Fruit fly (Drosophila melanogaster): ENCODE results near the gene Snmp1.
A peak's percentile ranks its signal among the peaks of the same experiment; 100 is the strongest.

The Snmp1 gene

DNA sequence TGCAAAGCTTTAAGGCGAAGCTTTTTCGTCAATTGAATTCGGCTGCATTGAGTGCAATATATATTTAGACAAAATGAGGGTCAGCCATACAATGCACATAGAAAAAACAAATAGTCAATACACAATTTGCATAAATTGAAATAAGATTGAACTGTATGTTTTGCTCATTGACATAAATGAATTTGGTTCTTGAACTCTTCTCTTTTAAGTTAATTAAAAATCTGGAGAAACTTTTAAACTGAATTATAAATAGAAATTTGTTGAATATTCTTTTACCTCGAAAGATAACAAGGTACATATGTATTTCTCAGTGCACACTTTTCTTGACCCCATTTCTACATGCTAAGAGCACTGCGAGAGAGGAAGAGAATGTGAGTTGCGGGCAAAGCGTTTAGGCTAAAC is 38.3 kb upstream of the Snmp1 start (continued):
- TF ChIP-seq Sox100B (GFP tag; optimal IDR thresholded peaks at IDR 0.05) = peak; percentile 43
- peak; percentile 15 for TF ChIP-seq CG1529 (GFP tag; optimal IDR thresholded peaks at IDR 0.05)
- TF ChIP-seq CG3163 (GFP tag; optimal IDR thresholded peaks at IDR 0.05) = peak; percentile 52
- peak; percentile 44 for TF ChIP-seq CoRest (tag; optimal IDR thresholded peaks at IDR 0.05)
- TF ChIP-seq zfh1 (GFP tag; IDR thresholded peaks at IDR 0.05) = peak; percentile 47; the same call in 2 of the 3 replicates
- no peak for TF ChIP-seq CG3407 (GFP tag; optimal IDR thresholded peaks at IDR 0.05)
- no peak for TF ChIP-seq Myb (GFP tag; optimal IDR thresholded peaks at IDR 0.05)
- TF ChIP-seq row (GFP tag; IDR thresholded peaks at IDR 0.05) = peak; percentile 42
- TF ChIP-seq CG12659 (GFP tag; optimal IDR thresholded peaks at IDR 0.05) = peak; percentile 10
- peak; percentile 28; the same call in 2 of the 3 replicates for TF ChIP-seq ci (GFP tag; IDR thresholded peaks at IDR 0.05)
- TF ChIP-seq D (optimal IDR thresholded peaks at IDR 0.05) = no peak
- TF ChIP-seq D (GFP tag; optimal IDR thresholded peaks at IDR 0.05) = peak; percentile 45
- TF ChIP-seq CG7839 (tag; optimal IDR thresholded peaks at IDR 0.05) = peak; percentile 15
- TF ChIP-seq sens (GFP tag) = peak; percentile 82
- peak; percentile 15; the same call in 1 of the 2 replicates for TF ChIP-seq CG17328 (GFP tag; IDR thresholded peaks at IDR 0.05)
- 0 out of 2 replicates have a peak, but pooled peaks have one; percentile 20 for TF ChIP-seq ara (GFP tag; IDR thresholded peaks at IDR 0.05)
- no peak for TF ChIP-seq org-1 (GFP tag; optimal IDR thresholded peaks at IDR 0.05)
- peak; percentile 72; the same call in 2 of the 3 replicates for TF ChIP-seq CG17361 (GFP tag; IDR thresholded peaks at IDR 0.05)
- peak; percentile 15 for TF ChIP-seq CG17829 (tag; optimal IDR thresholded peaks at IDR 0.05)
- peak in 1 of 2 experiments; percentile 88 for TF ChIP-seq eve (GFP tag; optimal IDR thresholded peaks at IDR 0.05)
- TF ChIP-seq bcd (GFP tag; optimal IDR thresholded peaks at IDR 0.05) = peak; percentile 10
- TF ChIP-seq Atf3 (GFP tag; optimal IDR thresholded peaks at IDR 0.05) = no peak

- TF ChIP-seq CG15479 (GFP tag; optimal IDR thresholded peaks at IDR 0.05) = no peak
- no peak for TF ChIP-seq jigr1 (GFP tag; IDR thresholded peaks at IDR 0.05)
- no peak for TF ChIP-seq hth (optimal IDR thresholded peaks at IDR 0.05)
- peak; percentile 17; the same call in 1 of the 3 replicates for TF ChIP-seq CG34422 (GFP tag; IDR thresholded peaks at IDR 0.05)
- TF ChIP-seq CHES-1-like (GFP tag; optimal IDR thresholded peaks at IDR 0.05) = no peak
- TF ChIP-seq crp (GFP tag; optimal IDR thresholded peaks at IDR 0.05) = no peak
- TF ChIP-seq Hmx (GFP tag; optimal IDR thresholded peaks at IDR 0.05) = no peak
- no peak for TF ChIP-seq Dp (GFP tag; optimal IDR thresholded peaks at IDR 0.05)
- peak; percentile 42 for TF ChIP-seq CG7839 (tag; optimal IDR thresholded peaks at IDR 0.05)
- TF ChIP-seq chn (GFP tag; optimal IDR thresholded peaks at IDR 0.05) = peak; percentile 43
- no peak for TF ChIP-seq CG11560 (tag; IDR thresholded peaks at IDR 0.05)
- TF ChIP-seq gem (tag; optimal IDR thresholded peaks at IDR 0.05) = no peak
- TF ChIP-seq lbe (GFP tag; optimal IDR thresholded peaks at IDR 0.05) = no peak
- no peak for TF ChIP-seq lilli (GFP tag; optimal IDR thresholded peaks at IDR 0.05)
- no peak for TF ChIP-seq CG7928 (GFP tag; optimal IDR thresholded peaks at IDR 0.05)
- no peak for TF ChIP-seq CG33557 (GFP tag; optimal IDR thresholded peaks at IDR 0.05)
- peak; percentile 34 for TF ChIP-seq ewg (GFP tag; optimal IDR thresholded peaks at IDR 0.05)
- no peak for TF ChIP-seq pan (optimal IDR thresholded peaks at IDR 0.05)
- peak in 1 of 2 experiments; percentile 66 for TF ChIP-seq pan (GFP tag; optimal IDR thresholded peaks at IDR 0.05 in 1 of 2, IDR thresholded peaks at IDR 0.05 in 1 of 2)
- peak; percentile 42 for TF ChIP-seq ttk (GFP tag; IDR thresholded peaks at IDR 0.05)
- no peak for TF ChIP-seq btn (GFP tag; optimal IDR thresholded peaks at IDR 0.05)
- no peak for TF ChIP-seq seq (GFP tag; IDR thresholded peaks at IDR 0.05)
- peak; percentile 61 for TF ChIP-seq CG31441 (GFP tag; IDR thresholded peaks at IDR 0.05)
- no peak for TF ChIP-seq CG6175 (GFP tag; IDR thresholded peaks at IDR 0.05)
- TF ChIP-seq bsh (GFP tag; optimal IDR thresholded peaks at IDR 0.05) = peak; percentile 54 to 67
- TF ChIP-seq Hsf (GFP tag; optimal IDR thresholded peaks at IDR 0.05) = no peak
- TF ChIP-seq HHEX (GFP tag; optimal IDR thresholded peaks at IDR 0.05) = no peak
- no peak for TF ChIP-seq eyg (GFP tag; optimal IDR thresholded peaks at IDR 0.05)
- TF ChIP-seq zfh1 (GFP tag; IDR thresholded peaks at IDR 0.05) = no peak
- peak; percentile 55; the same call in 1 of the 2 replicates for TF ChIP-seq stc (GFP tag; IDR thresholded peaks at IDR 0.05)
- no peak for TF ChIP-seq TFAM (GFP tag; optimal IDR thresholded peaks at IDR 0.05)
Measured at dm6 chr3R:21205680-21206326, 37.8 kb upstream of the Snmp1 start.
